Worm (Caenorhabditis elegans) whole organism, L3 larva: ENCODE results near the gene srx-24.

Experiments used
- ZK546.5 ChIP-seq: sonication (generic microtip); optimal IDR thresholded peaks from 2 replicates; lab custom pipeline; 2017; ENCODE audit warnings: missing biosample characterization, missing genetic modification characterization
- ama-1 ChIP-seq: fragments of 150-350 bp; optimal IDR thresholded peaks from 2 replicates; lab custom pipeline; 2018
- daf-12 ChIP-seq: fragments of 150-350 bp; optimal IDR thresholded peaks from 2 replicates; lab custom pipeline; 2014; ENCODE audit warnings: missing biosample characterization, missing genetic modification reagents, missing genetic modification characterization
- elt-1 ChIP-seq: fragments of 150-350 bp; optimal IDR thresholded peaks from 2 replicates; lab custom pipeline; 2014; ENCODE audit warnings: missing biosample characterization, missing genetic modification characterization
- elt-2 ChIP-seq: sonication (generic microtip); optimal IDR thresholded peaks from 2 replicates; lab custom pipeline; 2016; ENCODE audit warnings: missing genetic modification reagents, mild to moderate bottlenecking, missing genetic modification characterization, missing compliant biosample characterization
- fkh-10 ChIP-seq: sonication (generic microtip); optimal IDR thresholded peaks from 2 replicates; lab custom pipeline; 2017; ENCODE audit warnings: missing biosample characterization, missing genetic modification reagents, missing genetic modification characterization
- lsy-12 ChIP-seq: sonication (generic microtip); optimal IDR thresholded peaks from 2 replicates; lab custom pipeline; 2016; ENCODE audit warnings: mild to moderate bottlenecking, missing genetic modification characterization, missing compliant biosample characterization
- nfya-1 ChIP-seq: sonication (generic microtip); optimal IDR thresholded peaks from 2 replicates; lab custom pipeline; 2017; ENCODE audit warnings: missing genetic modification characterization, mild to moderate bottlenecking, missing compliant biosample characterization, antibody characterized with exemption, moderate library complexity; ENCODE audit not compliant: insufficient read depth
- nhr-28 ChIP-seq: fragments of 150-350 bp; optimal IDR thresholded peaks from 2 replicates; lab custom pipeline; 2014; ENCODE audit warnings: missing biosample characterization, missing genetic modification characterization
- nhr-43 ChIP-seq: sonication (generic microtip); optimal IDR thresholded peaks from 2 replicates; lab custom pipeline; 2016; ENCODE audit warnings: mild to moderate bottlenecking, missing genetic modification characterization, missing compliant biosample characterization; ENCODE audit not compliant: poor library complexity, severe bottlenecking
- snpc-4 ChIP-seq: fragments of 150-350 bp; optimal IDR thresholded peaks from 2 replicates; lab custom pipeline; 2014; ENCODE audit warnings: missing biosample characterization, missing genetic modification characterization
- unc-62 ChIP-seq: fragments of 150-350 bp; sonication (generic microtip); optimal IDR thresholded peaks from 4 replicates; lab custom pipeline; 2014; ENCODE audit warnings: missing biosample characterization, missing genetic modification reagents, missing genetic modification characterization
- ztf-11 ChIP-seq: fragments of 150-350 bp; optimal IDR thresholded peaks from 2 replicates; lab custom pipeline; 2014; ENCODE audit warnings: missing biosample characterization, missing genetic modification characterization

ce11 chrV:2759456-2759855 lies 9.6 kb upstream of the srx-24 start, which contains the start of gene srg-58:
- no peak for TF ChIP-seq daf-12
- no peak for TF ChIP-seq nfya-1 (tag; lab: Kevin White, UChicago)
- no peak for TF ChIP-seq elt-1 (tag; lab: Kevin White, UChicago)
- no peak for TF ChIP-seq nhr-28 (tag; lab: Kevin White, UChicago)
- TF ChIP-seq ZK546.5 (tag; lab: Kevin White, UChicago), result no peak
- TF ChIP-seq elt-2, result no peak
- no peak for TF ChIP-seq fkh-10 (GFP tag; lab: Kevin White, UChicago)
- no peak for TF ChIP-seq ztf-11 (tag; lab: Kevin White, UChicago)
- no peak for TF ChIP-seq lsy-12 (tag; lab: Kevin White, UChicago)
- TF ChIP-seq ama-1 (lab: Kevin White, UChicago), result no peak
- no peak for TF ChIP-seq snpc-4 (tag; lab: Kevin White, UChicago)
- TF ChIP-seq unc-62, result no peak
- TF ChIP-seq nhr-43 (tag; lab: Kevin White, UChicago), result no peak
